Worm (Caenorhabditis elegans): ENCODE measurements around the gene T27E7.5.

T27E7.5 gene

DNA sequence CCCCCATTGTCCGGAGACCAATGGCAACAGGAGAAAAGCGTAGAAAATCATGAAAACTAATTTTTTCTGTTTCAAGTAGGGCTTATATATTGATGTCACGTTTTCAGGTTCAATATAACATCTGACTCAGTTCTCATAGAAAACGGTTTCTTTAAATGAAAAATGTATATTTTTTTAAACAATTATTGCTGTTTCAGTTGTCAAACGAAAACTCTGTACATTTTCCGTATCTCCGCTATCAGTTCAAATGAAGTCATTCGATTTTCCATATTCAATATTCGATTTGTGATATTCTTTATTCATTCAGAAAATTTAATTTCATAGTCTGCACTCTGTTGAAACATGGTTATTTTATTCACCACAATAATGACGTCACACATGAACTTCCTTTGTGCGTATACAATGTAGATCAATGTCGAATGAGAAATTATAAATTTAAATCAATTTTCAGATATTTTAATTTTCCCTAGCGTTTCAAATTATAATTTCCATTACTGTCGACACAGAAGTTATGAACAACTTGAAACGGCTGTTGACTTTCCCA, 41.8 kb downstream of the T27E7.5 start, which contains the start of gene Y57G11B.8:
Gene Y57G11B.8 (minus strand): TSS at position 51 of the 544 bp plus-strand sequence.
- no peak for TF ChIP-seq ztf-23 (GFP tag; IDR thresholded peaks at IDR 0.05)
- no peak for TF ChIP-seq ref-1 (GFP tag; conservative IDR thresholded peaks at IDR 0.05)
- TF ChIP-seq tab-1 (GFP tag; IDR thresholded peaks at IDR 0.05) = no peak
- TF ChIP-seq cog-1 (tag; optimal IDR thresholded peaks at IDR 0.05) = no peak
- TF ChIP-seq med-1 (GFP tag; optimal IDR thresholded peaks at IDR 0.05; ENCODE audit: insufficient read depth) = no peak
- no peak for TF ChIP-seq ztf-29 (GFP tag; IDR thresholded peaks at IDR 0.05)
- no peak for TF ChIP-seq klf-2 (GFP tag; conservative IDR thresholded peaks at IDR 0.05)

ce11 chrIV:14580939-14581338, 44.0 kb downstream of the T27E7.5 start, which contains the start of gene irld-18:
irld-18 (minus strand) TSS chrIV:14581039.
- TF ChIP-seq ztf-29 (GFP tag; IDR thresholded peaks at IDR 0.05) (no peak), ref-1 (GFP tag; conservative IDR thresholded peaks at IDR 0.05) (no peak), ztf-23 (GFP tag; IDR thresholded peaks at IDR 0.05) (no peak), flt-1 (GFP tag; IDR thresholded peaks at IDR 0.05) (no peak), cog-1 (tag; optimal IDR thresholded peaks at IDR 0.05) (no peak), med-1 (GFP tag; optimal IDR thresholded peaks at IDR 0.05; ENCODE audit: insufficient read depth) (no peak), tab-1 (GFP tag; IDR thresholded peaks at IDR 0.05) (no peak), klf-2 (GFP tag; conservative IDR thresholded peaks at IDR 0.05) (no peak), T22C8.4 (GFP tag; IDR thresholded peaks at IDR 0.05) (no peak)

- TF ChIP-seq flt-1 (GFP tag; IDR thresholded peaks at IDR 0.05) (no peak), ztf-29 (GFP tag; IDR thresholded peaks at IDR 0.05) (no peak), tab-1 (GFP tag; IDR thresholded peaks at IDR 0.05) (no peak), ztf-23 (GFP tag; IDR thresholded peaks at IDR 0.05) (no peak), cog-1 (tag; optimal IDR thresholded peaks at IDR 0.05) (no peak), ref-1 (GFP tag; conservative IDR thresholded peaks at IDR 0.05) (no peak), klf-2 (GFP tag; conservative IDR thresholded peaks at IDR 0.05) (no peak), med-1 (GFP tag; optimal IDR thresholded peaks at IDR 0.05; ENCODE audit: insufficient read depth) (no peak), T22C8.4 (GFP tag; IDR thresholded peaks at IDR 0.05) (no peak)
Measured at ce11 chrIV:14586759-14587158, 49.8 kb downstream of the T27E7.5 start.

ce11 chrIV:14587589-14587988, 50.6 kb downstream of the T27E7.5 start:
- TF ChIP-seq ztf-29 (GFP tag; IDR thresholded peaks at IDR 0.05) (no peak), flt-1 (GFP tag; IDR thresholded peaks at IDR 0.05) (no peak), med-1 (GFP tag; optimal IDR thresholded peaks at IDR 0.05; ENCODE audit: insufficient read depth) (no peak), cog-1 (tag; optimal IDR thresholded peaks at IDR 0.05) (no peak)
